Worm (Caenorhabditis elegans): Measurements from ENCODE around the gene hlh-6.

hlh-6 gene

ce11 chrII:9618759-9619158, 4.1 kb upstream of the hlh-6 start:
- TF ChIP-seq ztf-1 (GFP tag; conservative IDR thresholded peaks at IDR 0.05) (no peak), ztf-4 (tag; optimal IDR thresholded peaks at IDR 0.05) (no peak), elt-1 (tag; optimal IDR thresholded peaks at IDR 0.05) (no peak), lin-13 (GFP tag; optimal IDR thresholded peaks at IDR 0.05) (no peak), nhr-23 (tag; optimal IDR thresholded peaks at IDR 0.05) (no peak), unc-39 (tag; optimal IDR thresholded peaks at IDR 0.05) (no peak), nhr-237 (tag; optimal IDR thresholded peaks at IDR 0.05) (no peak), unc-62 (GFP tag; optimal IDR thresholded peaks at IDR 0.05) (no peak), mbf-1 (tag; optimal IDR thresholded peaks at IDR 0.05) (no peak), elt-3 (tag; optimal IDR thresholded peaks at IDR 0.05) (no peak), egl-27 (tag; optimal IDR thresholded peaks at IDR 0.05) (no peak), nhr-10 (tag; optimal IDR thresholded peaks at IDR 0.05) (no peak), sem-4 (tag; optimal IDR thresholded peaks at IDR 0.05) (no peak), R02D3.7 (tag; optimal IDR thresholded peaks at IDR 0.05) (no peak), nhr-25 (tag; optimal IDR thresholded peaks at IDR 0.05) (no peak), blmp-1 (tag; optimal IDR thresholded peaks at IDR 0.05; ENCODE audit: insufficient read depth) (no peak), crh-2 (tag; optimal IDR thresholded peaks at IDR 0.05) (no peak)

- TF ChIP-seq ztf-1 (GFP tag; conservative IDR thresholded peaks at IDR 0.05) (no peak), skn-1 (tag; optimal IDR thresholded peaks at IDR 0.05) (no peak), nhr-77 (tag; optimal IDR thresholded peaks at IDR 0.05) (no peak), blmp-1 (tag; optimal IDR thresholded peaks at IDR 0.05; ENCODE audit: insufficient read depth) (no peak), R02D3.7 (tag; optimal IDR thresholded peaks at IDR 0.05) (no peak), dmd-4 (tag; optimal IDR thresholded peaks at IDR 0.05) (no peak), snpc-4 (tag; optimal IDR thresholded peaks at IDR 0.05) (no peak), crh-2 (tag; optimal IDR thresholded peaks at IDR 0.05) (no peak), nhr-21 (tag; optimal IDR thresholded peaks at IDR 0.05) (peak; percentile 51), mab-5 (tag; optimal IDR thresholded peaks at IDR 0.05) (no peak), unc-62 (GFP tag; optimal IDR thresholded peaks at IDR 0.05) (no peak), lin-39 (tag; optimal IDR thresholded peaks at IDR 0.05) (no peak), lsy-2 (tag; optimal IDR thresholded peaks at IDR 0.05) (peak in 1 of 2 experiments; percentile 7), gmeb-1 (tag; optimal IDR thresholded peaks at IDR 0.05) (no peak), ceh-16 (tag; optimal IDR thresholded peaks at IDR 0.05) (no peak), sma-9 (GFP tag; optimal IDR thresholded peaks at IDR 0.05) (peak; percentile 10), sma-9 (tag; optimal IDR thresholded peaks at IDR 0.05) (no peak), mbf-1 (tag; optimal IDR thresholded peaks at IDR 0.05) (no peak)
Measured at ce11 chrII:9617902-9618245, 3.2 kb upstream of the hlh-6 start.

ce11 chrII:9617039-9617901, 2.6 kb upstream of the hlh-6 start, which contains the start of gene hal-3:
TSS of gene hal-3 (minus strand) at chrII:9617125.
- TF ChIP-seq ceh-82 (tag; optimal IDR thresholded peaks at IDR 0.05) (no peak), lsy-2 (tag; optimal IDR thresholded peaks at IDR 0.05) (peak in 1 of 2 experiments; percentile 53), nhr-237 (tag; optimal IDR thresholded peaks at IDR 0.05) (no peak), nhr-10 (tag; optimal IDR thresholded peaks at IDR 0.05) (no peak), gmeb-1 (tag; optimal IDR thresholded peaks at IDR 0.05) (no peak), sma-3 (GFP tag; optimal IDR thresholded peaks at IDR 0.05) (peak; percentile 36), F13H6.1 (tag; optimal IDR thresholded peaks at IDR 0.05) (no peak), nhr-11 (tag; optimal IDR thresholded peaks at IDR 0.05) (peak; percentile 21), nhr-77 (tag; optimal IDR thresholded peaks at IDR 0.05) (no peak)

- no peak for TF ChIP-seq nhr-6 (tag; optimal IDR thresholded peaks at IDR 0.05)
- no peak for TF ChIP-seq alr-1 (tag; optimal IDR thresholded peaks at IDR 0.05)
- TF ChIP-seq lin-13 (GFP tag; optimal IDR thresholded peaks at IDR 0.05): no peak
- TF ChIP-seq ama-1 (optimal IDR thresholded peaks at IDR 0.05): no peak
- no peak for TF ChIP-seq zag-1 (tag; optimal IDR thresholded peaks at IDR 0.05)
- TF ChIP-seq R02D3.7 (tag; optimal IDR thresholded peaks at IDR 0.05): no peak
- TF ChIP-seq unc-55 (GFP tag; optimal IDR thresholded peaks at IDR 0.05): no peak
- no peak for TF ChIP-seq mdl-1 (tag; optimal IDR thresholded peaks at IDR 0.05)
- TF ChIP-seq snpc-4 (tag; optimal IDR thresholded peaks at IDR 0.05): no peak
- no peak for TF ChIP-seq Y55F3AM.14 (GFP tag; optimal IDR thresholded peaks at IDR 0.05)
- TF ChIP-seq mbf-1 (tag; optimal IDR thresholded peaks at IDR 0.05): no peak
- no peak for TF ChIP-seq ZK546.5 (tag; optimal IDR thresholded peaks at IDR 0.05)
- TF ChIP-seq nhr-21 (tag; optimal IDR thresholded peaks at IDR 0.05): no peak
- TF ChIP-seq egl-27 (tag; optimal IDR thresholded peaks at IDR 0.05): no peak
- no peak for TF ChIP-seq lin-11 (tag; optimal IDR thresholded peaks at IDR 0.05)
- TF ChIP-seq gmeb-1 (tag; optimal IDR thresholded peaks at IDR 0.05): no peak
- no peak for TF ChIP-seq nhr-10 (tag; optimal IDR thresholded peaks at IDR 0.05)
- no peak for TF ChIP-seq unc-62 (GFP tag; optimal IDR thresholded peaks at IDR 0.05)
- TF ChIP-seq dmd-4 (tag; optimal IDR thresholded peaks at IDR 0.05): no peak
- TF ChIP-seq unc-39 (tag; optimal IDR thresholded peaks at IDR 0.05): no peak
Measured at ce11 chrII:9611347-9611923, 3.2 kb downstream of the hlh-6 start, which contains the start of the genes T15H9.5 and T15H9.4. TSS of gene T15H9.5 (minus strand) at chrII:9611447. TSS of gene T15H9.4 (plus strand) at chrII:9611873.

Data from whole organism, L2 larva.